Worm (Caenorhabditis elegans): ENCODE results near the gene F56F11.4.
A peak's percentile ranks its signal among the peaks of the same experiment; 100 is the strongest.
"Not testable (repeated sequence)": the region's sequence is repeated elsewhere in the genome, so short reads cannot be mapped to it uniquely, and the experiment has no call there.

Gene F56F11.4

ce11 chrIII:2846747-2847146 is 9.3 kb upstream of the F56F11.4 start, which contains the start of gene H34I24.1:
TSS of gene H34I24.1 (plus strand) at chrIII:2847047.
- TF ChIP-seq egl-27 (tag; optimal IDR thresholded peaks at IDR 0.05); nhr-11 (tag; optimal IDR thresholded peaks at IDR 0.05); pag-3 (tag; optimal IDR thresholded peaks at IDR 0.05; ENCODE audit: borderline replicate concordance, insufficient read depth): not testable (repeated sequence)

ce11 chrIII:2858334-2858733 is 2.3 kb downstream of the F56F11.4 start:
- TF ChIP-seq ces-1 (GFP tag; optimal IDR thresholded peaks at IDR 0.05) (no peak), ceh-88 (GFP tag; IDR thresholded peaks at IDR 0.05) (no peak), nhr-47 (tag; optimal IDR thresholded peaks at IDR 0.05) (no peak), grh-1 (GFP tag; IDR thresholded peaks at IDR 0.05) (no peak), lin-35 (GFP tag; optimal IDR thresholded peaks at IDR 0.05) (no peak), egl-27 (tag; optimal IDR thresholded peaks at IDR 0.05) (no peak), pqm-1 (tag; optimal IDR thresholded peaks at IDR 0.05) (no peak), vab-15 (tag; optimal IDR thresholded peaks at IDR 0.05) (no peak), mef-2 (tag; optimal IDR thresholded peaks at IDR 0.05) (no peak), nhr-11 (tag; optimal IDR thresholded peaks at IDR 0.05) (no peak), ztf-11 (tag; optimal IDR thresholded peaks at IDR 0.05) (no peak), hlh-4 (tag; optimal IDR thresholded peaks at IDR 0.05) (no peak), efl-1 (optimal IDR thresholded peaks at IDR 0.05) (no peak), efl-1 (GFP tag; optimal IDR thresholded peaks at IDR 0.05 in 1 of 2) (no peak), hlh-17 (GFP tag; optimal IDR thresholded peaks at IDR 0.05; ENCODE audit: borderline replicate concordance) (no peak), mab-9 (GFP tag; IDR thresholded peaks at IDR 0.05) (no peak), lin-39 (tag; optimal IDR thresholded peaks at IDR 0.05) (no peak), skn-1 (tag; optimal IDR thresholded peaks at IDR 0.05) (no peak), unc-62 (GFP tag; optimal IDR thresholded peaks at IDR 0.05) (no peak)

- TF ChIP-seq snu-23 (GFP tag; optimal IDR thresholded peaks at IDR 0.05) (no peak), hlh-4 (tag; optimal IDR thresholded peaks at IDR 0.05) (no peak), egl-13 (tag; optimal IDR thresholded peaks at IDR 0.05) (no peak), zip-4 (GFP tag; optimal IDR thresholded peaks at IDR 0.05) (no peak), tlp-1 (tag; optimal IDR thresholded peaks at IDR 0.05) (no peak), nhr-237 (tag; optimal IDR thresholded peaks at IDR 0.05) (no peak), sptf-1 (tag; optimal IDR thresholded peaks at IDR 0.05) (no peak), blmp-1 (tag; optimal IDR thresholded peaks at IDR 0.05) (no peak), ceh-90 (tag; optimal IDR thresholded peaks at IDR 0.05) (no peak)
These were observed 8.6 kb downstream of the F56F11.4 start for ce11 chrIII:2864669-2865068.

- TF ChIP-seq efl-1 (optimal IDR thresholded peaks at IDR 0.05) = no peak
- TF ChIP-seq efl-1 (GFP tag; optimal IDR thresholded peaks at IDR 0.05 in 1 of 2) = peak in 1 of 2 experiments; percentile 11
- TF ChIP-seq snu-23 (GFP tag; optimal IDR thresholded peaks at IDR 0.05) = no peak
- no peak for TF ChIP-seq nhr-84 (tag; optimal IDR thresholded peaks at IDR 0.05)
- TF ChIP-seq jun-1 (tag; optimal IDR thresholded peaks at IDR 0.05) = no peak
These were observed 10.6 kb downstream of the F56F11.4 start for ce11 chrIII:2866597-2866996.

- TF ChIP-seq nhr-85 (tag) (peak; percentile 33), ceh-8 (GFP tag; optimal IDR thresholded peaks at IDR 0.05) (no peak), zip-4 (GFP tag; optimal IDR thresholded peaks at IDR 0.05) (no peak), lsy-2 (tag; optimal IDR thresholded peaks at IDR 0.05) (peak in 1 of 2 experiments; percentile 38), C04F5.9 (tag; optimal IDR thresholded peaks at IDR 0.05) (no peak), lin-14 (GFP tag; optimal IDR thresholded peaks at IDR 0.05) (peak; percentile 22)
These were observed 12.4 kb downstream of the F56F11.4 start for ce11 chrIII:2868416-2868815.
